Worm (Caenorhabditis elegans) whole organism, L4 larva: Measurements from ENCODE around the gene W02G9.4.

Experiments used
- D1046.2 ChIP-seq: fragments of 200-800 bp; sonication (Bioruptor generic); IDR thresholded peaks from 2 replicates; pipeline ENCODE4 v1.3.6; 2022; ENCODE audit warnings: missing genetic modification characterization, missing compliant biosample characterization
- F10B5.3 ChIP-seq: sonication (generic microtip); optimal IDR thresholded peaks from 2 replicates; lab custom pipeline; 2016; ENCODE audit warnings: mild to moderate bottlenecking, missing genetic modification characterization, missing compliant biosample characterization
- F26F4.8 ChIP-seq: fragments of 200-800 bp; sonication (Bioruptor generic); conservative IDR thresholded peaks from 2 replicates; pipeline ENCODE4 v1.3.6; 2022; ENCODE audit warnings: missing genetic modification characterization, missing compliant biosample characterization
- T20F7.1 ChIP-seq: fragments of 200-800 bp; sonication (Bioruptor generic); optimal IDR thresholded peaks from 2 replicates; lab custom pipeline; 2018; ENCODE audit warnings: mild to moderate bottlenecking, missing genetic modification characterization, missing compliant biosample characterization
- T26A8.4 ChIP-seq: fragments of 200-800 bp; sonication (Bioruptor generic); IDR thresholded peaks from 2 replicates; pipeline ENCODE4 v1.3.6; 2022; ENCODE audit warnings: missing genetic modification characterization, missing compliant biosample characterization
- Y105C5A.15 ChIP-seq: fragments of 200-800 bp; sonication (Bioruptor generic); IDR thresholded peaks from 2 replicates; pipeline ENCODE4 v1.3.6; 2022; ENCODE audit warnings: missing genetic modification characterization, missing compliant biosample characterization
- Y48G9A.11 ChIP-seq: fragments of 200-800 bp; sonication (Bioruptor generic); IDR thresholded peaks from 2 replicates; pipeline ENCODE4 v1.3.6; 2022; ENCODE audit warnings: missing genetic modification reagents, missing genetic modification characterization, missing compliant biosample characterization
- Y75B8A.6 ChIP-seq: fragments of 200-800 bp; sonication (Bioruptor generic); IDR thresholded peaks from 2 replicates; pipeline ENCODE4 v1.3.6; 2022; ENCODE audit warnings: missing genetic modification reagents, missing genetic modification characterization, missing compliant biosample characterization
- ZK546.5 ChIP-seq, 2 experiments: sonication (generic microtip); optimal IDR thresholded peaks; 2 replicates each; lab custom pipeline; 2017; ENCODE audit warnings: missing biosample characterization in 2 of 2, missing genetic modification characterization in 2 of 2
- arid-1 ChIP-seq: fragments of 200-800 bp; sonication (Bioruptor generic); conservative IDR thresholded peaks from 2 replicates; pipeline ENCODE4 v1.3.6; 2022; ENCODE audit warnings: missing genetic modification reagents, missing genetic modification characterization, missing compliant biosample characterization
- ceh-62 ChIP-seq: sonication (generic microtip); optimal IDR thresholded peaks from 2 replicates; lab custom pipeline; 2017; ENCODE audit warnings: missing biosample characterization, missing genetic modification characterization
- cey-2 ChIP-seq: sonication (generic microtip); optimal IDR thresholded peaks from 3 replicates; lab custom pipeline; 2017; ENCODE audit warnings: missing genetic modification characterization, mild to moderate bottlenecking, missing compliant biosample characterization, antibody characterized with exemption, borderline replicate concordance; ENCODE audit not compliant: insufficient read depth
- ctbp-1 ChIP-seq: fragments of 200-800 bp; sonication (Bioruptor generic); IDR thresholded peaks from 2 replicates; pipeline ENCODE4 v1.3.6; 2022; ENCODE audit warnings: missing genetic modification reagents, missing genetic modification characterization, missing compliant biosample characterization
- dmd-6 ChIP-seq: fragments of 200-800 bp; sonication (Bioruptor generic); IDR thresholded peaks from 2 replicates; pipeline ENCODE4 v1.3.6; 2022; ENCODE audit warnings: missing genetic modification reagents, missing genetic modification characterization, missing compliant biosample characterization
- dmd-8 ChIP-seq: fragments of 200-800 bp; sonication (Bioruptor generic); IDR thresholded peaks from 2 replicates; pipeline ENCODE4 v1.3.6; 2022; ENCODE audit warnings: missing genetic modification characterization, missing compliant biosample characterization
- egl-43 ChIP-seq: fragments of 200-800 bp; sonication (Bioruptor generic); IDR thresholded peaks from 2 replicates; pipeline ENCODE4 v1.3.6; 2022; ENCODE audit warnings: missing genetic modification reagents, missing genetic modification characterization, missing compliant biosample characterization
- fos-1 ChIP-seq: fragments of 150-350 bp; optimal IDR thresholded peaks from 2 replicates; lab custom pipeline; 2014; ENCODE audit warnings: missing biosample characterization, missing genetic modification characterization
- hlh-30 ChIP-seq: sonication (generic microtip); optimal IDR thresholded peaks from 2 replicates; lab custom pipeline; 2017; ENCODE audit warnings: antibody characterized with exemption, mild to moderate bottlenecking, missing genetic modification characterization, missing compliant biosample characterization; ENCODE audit not compliant: insufficient read depth
- hmg-1.1 ChIP-seq: fragments of 200-800 bp; sonication (Bioruptor generic); IDR thresholded peaks from 2 replicates; pipeline ENCODE4 v1.3.6; 2022; ENCODE audit warnings: missing genetic modification reagents, missing genetic modification characterization, missing compliant biosample characterization
- lim-7 ChIP-seq: fragments of 200-800 bp; sonication (Bioruptor generic); IDR thresholded peaks from 2 replicates; pipeline ENCODE4 v1.3.6; 2022; ENCODE audit warnings: missing genetic modification characterization, missing compliant biosample characterization
- lin-1 ChIP-seq: fragments of 200-800 bp; sonication (Bioruptor generic); IDR thresholded peaks from 2 replicates; pipeline ENCODE4 v1.3.6; 2022; ENCODE audit warnings: missing genetic modification reagents, missing genetic modification characterization, missing compliant biosample characterization
- lin-13 ChIP-seq: fragments of 150-350 bp; optimal IDR thresholded peaks from 2 replicates; lab custom pipeline; 2014; ENCODE audit warnings: missing biosample characterization, missing genetic modification reagents, missing genetic modification characterization
- lin-38 ChIP-seq: fragments of 200-800 bp; sonication (Bioruptor generic); IDR thresholded peaks from 2 replicates; pipeline ENCODE4 v1.3.6; 2022; ENCODE audit warnings: missing genetic modification reagents, missing genetic modification characterization, missing compliant biosample characterization
- madf-5 ChIP-seq, 2 experiments: fragments of 200-800 bp; sonication (Bioruptor generic); IDR thresholded peaks; 2 replicates each; pipeline ENCODE4 v1.3.6; 2022; ENCODE audit warnings: missing compliant biosample characterization in 2 of 2, missing genetic modification characterization in 2 of 2
- madf-9 ChIP-seq: fragments of 200-800 bp; sonication (Bioruptor generic); conservative IDR thresholded peaks from 2 replicates; pipeline ENCODE4 v1.3.6; 2022; ENCODE audit warnings: missing genetic modification reagents, missing genetic modification characterization, missing compliant biosample characterization
- mdl-1 ChIP-seq, 2 experiments: fragments of 150-350 bp in 1 of 2; sonication (generic microtip) in 1 of 2; optimal IDR thresholded peaks; 2 replicates each; lab custom pipeline; 2014 to 2017; ENCODE audit warnings: missing biosample characterization in 2 of 2, missing genetic modification characterization in 2 of 2
- mdt-29 ChIP-seq: fragments of 200-800 bp; sonication (Bioruptor generic); IDR thresholded peaks from 2 replicates; pipeline ENCODE4 v1.3.6; 2022; ENCODE audit warnings: missing genetic modification reagents, missing genetic modification characterization, missing compliant biosample characterization
- mep-1 ChIP-seq: fragments of 150-350 bp; sonication (generic microtip); optimal IDR thresholded peaks from 3 replicates; lab custom pipeline; 2014; ENCODE audit warnings: missing biosample characterization, missing genetic modification characterization
- mes-2 ChIP-seq: sonication (generic microtip); optimal IDR thresholded peaks from 2 replicates; lab custom pipeline; 2016; ENCODE audit warnings: missing genotype, mild to moderate bottlenecking, missing genetic modification characterization, missing compliant biosample characterization; ENCODE audit not compliant: poor library complexity, severe bottlenecking
- mxl-3 ChIP-seq: fragments of 200-800 bp; sonication (Bioruptor generic); optimal IDR thresholded peaks from 2 replicates; lab custom pipeline; 2018; ENCODE audit warnings: mild to moderate bottlenecking, missing genetic modification characterization, missing compliant biosample characterization
- nhr-11 ChIP-seq: fragments of 150-350 bp; optimal IDR thresholded peaks from 2 replicates; lab custom pipeline; 2014; ENCODE audit warnings: missing biosample characterization, missing genetic modification characterization
- nhr-111 ChIP-seq: fragments of 200-800 bp; sonication (Bioruptor generic); optimal IDR thresholded peaks from 2 replicates; lab custom pipeline; 2018; ENCODE audit warnings: mild to moderate bottlenecking, missing genetic modification characterization, missing compliant biosample characterization
- nhr-25 ChIP-seq: sonication (generic microtip); optimal IDR thresholded peaks from 2 replicates; lab custom pipeline; 2017; ENCODE audit warnings: missing genetic modification characterization, mild to moderate bottlenecking, missing compliant biosample characterization, antibody characterized with exemption, moderate library complexity, borderline replicate concordance; ENCODE audit not compliant: insufficient read depth
- nhr-28 ChIP-seq: fragments of 150-350 bp; optimal IDR thresholded peaks from 2 replicates; lab custom pipeline; 2014; ENCODE audit warnings: missing biosample characterization, missing genetic modification characterization
- nhr-41 ChIP-seq: fragments of 200-800 bp; sonication (Bioruptor generic); IDR thresholded peaks from 2 replicates; pipeline ENCODE4 v1.3.6; 2022; ENCODE audit warnings: missing genetic modification reagents, missing genetic modification characterization, missing compliant biosample characterization
- nhr-42 ChIP-seq: fragments of 200-800 bp; sonication (Bioruptor generic); IDR thresholded peaks from 2 replicates; pipeline ENCODE4 v1.3.6; 2022; ENCODE audit warnings: missing genetic modification characterization, missing compliant biosample characterization
- rbr-2 ChIP-seq: sonication (generic microtip); optimal IDR thresholded peaks from 2 replicates; lab custom pipeline; 2016; ENCODE audit warnings: missing genotype, missing genetic modification characterization, missing compliant biosample characterization
- set-16 ChIP-seq: fragments of 200-800 bp; sonication (Bioruptor generic); IDR thresholded peaks from 2 replicates; pipeline ENCODE4 v1.3.6; 2022; ENCODE audit warnings: missing genetic modification reagents, missing genetic modification characterization, missing compliant biosample characterization
- snpc-1.2 ChIP-seq: fragments of 200-800 bp; sonication (Bioruptor generic); IDR thresholded peaks from 2 replicates; pipeline ENCODE4 v1.3.6; 2022; ENCODE audit warnings: missing genetic modification reagents, missing genetic modification characterization, missing compliant biosample characterization
- unc-130 ChIP-seq: sonication (generic microtip); optimal IDR thresholded peaks from 2 replicates; lab custom pipeline; 2016; ENCODE audit warnings: missing genetic modification reagents, missing genetic modification characterization, missing compliant biosample characterization
- vab-7 ChIP-seq: fragments of 200-800 bp; sonication (Bioruptor generic); IDR thresholded peaks from 2 replicates; pipeline ENCODE4 v1.3.6; 2022; ENCODE audit warnings: missing genetic modification reagents, missing genetic modification characterization, missing compliant biosample characterization
- zfp-3 ChIP-seq: fragments of 200-800 bp; sonication (Bioruptor generic); conservative IDR thresholded peaks from 2 replicates; pipeline ENCODE4 v1.3.6; 2022; ENCODE audit warnings: missing genetic modification reagents, missing genetic modification characterization, missing compliant biosample characterization

W02G9.4 gene

DNA sequence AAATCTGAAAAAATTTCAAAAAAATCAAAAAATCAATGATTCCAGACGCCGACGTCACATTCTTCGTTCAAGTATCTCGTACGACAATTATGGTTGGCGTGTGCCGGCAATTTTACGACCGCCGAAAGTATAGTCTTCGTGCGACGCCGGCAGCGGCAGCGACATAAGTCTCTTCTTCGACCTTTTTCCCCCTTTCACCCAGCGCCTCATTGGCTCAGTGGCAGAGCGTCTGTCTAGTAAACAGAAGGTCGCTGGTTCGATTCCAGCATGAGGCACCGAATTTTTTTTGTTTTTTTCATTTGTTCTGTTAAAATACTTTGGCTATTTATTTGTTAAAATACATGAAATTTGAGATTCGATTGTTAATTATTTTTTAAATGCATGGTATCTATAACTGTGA, 7.1 kb downstream of the W02G9.4 start (continued):
- TF ChIP-seq T20F7.1 (GFP tag; lab: Kevin White, UChicago): no peak
- TF ChIP-seq mes-2 (tag; lab: Kevin White, UChicago): peak; percentile 61
- TF ChIP-seq rbr-2 (tag; lab: Kevin White, UChicago): peak; percentile 35
- peak; percentile 89 for TF ChIP-seq lin-38 (GFP tag; lab: Robert Waterston, UW)
- no peak for TF ChIP-seq F10B5.3 (tag; lab: Kevin White, UChicago)
- TF ChIP-seq snpc-1.2 (GFP tag; lab: Robert Waterston, UW): peak; percentile 55; the same call in 1 of the 2 replicates
- TF ChIP-seq Y105C5A.15 (GFP tag; lab: Robert Waterston, UW): 0 out of 2 replicates have a peak, but pooled peaks have one; percentile 26
- peak; percentile 34; the same call in 1 of the 2 replicates for TF ChIP-seq mdt-29 (GFP tag; lab: Robert Waterston, UW)
- TF ChIP-seq zfp-3 (GFP tag; lab: Robert Waterston, UW): no peak
- TF ChIP-seq egl-43: peak; percentile 85
- TF ChIP-seq nhr-28 (tag; lab: Kevin White, UChicago): peak; percentile 51
- peak; percentile 44; the same call in 1 of the 2 replicates for TF ChIP-seq madf-9 (GFP tag; lab: Robert Waterston, UW)
- TF ChIP-seq nhr-41 (GFP tag; lab: Robert Waterston, UW): no peak
- peak; percentile 44 for TF ChIP-seq hlh-30 (tag; lab: Kevin White, UChicago)
- TF ChIP-seq arid-1 (GFP tag; lab: Robert Waterston, UW): peak; percentile 55; the same call in 1 of the 2 replicates
- 0 out of 2 replicates have a peak, but pooled peaks have one; percentile 26 for TF ChIP-seq Y75B8A.6 (GFP tag; lab: Robert Waterston, UW)
- TF ChIP-seq nhr-11: no peak
- TF ChIP-seq lim-7 (GFP tag; lab: Robert Waterston, UW): peak; percentile 83
- peak; percentile 59; the same call in 1 of the 2 replicates for TF ChIP-seq Y48G9A.11 (GFP tag; lab: Robert Waterston, UW)
- no peak for TF ChIP-seq fos-1 (tag; lab: Kevin White, UChicago)
- TF ChIP-seq mxl-3 (GFP tag; lab: Kevin White, UChicago): peak; percentile 9
- TF ChIP-seq lin-13 (GFP tag; lab: Kevin White, UChicago): peak; percentile 49
- TF ChIP-seq ZK546.5 (tag; optimal IDR thresholded peaks at IDR 0.05; lab: Kevin White, UChicago): no peak
- TF ChIP-seq ceh-62 (tag; lab: Kevin White, UChicago): no peak
- TF ChIP-seq ctbp-1: peak; percentile 51; the same call in 1 of the 2 replicates
- no peak for TF ChIP-seq nhr-111 (GFP tag; lab: Kevin White, UChicago)
- 0 out of 2 replicates have a peak, but pooled peaks have one; percentile 21 for TF ChIP-seq nhr-42 (GFP tag; lab: Robert Waterston, UW)
- 0 out of 2 replicates have a peak, but pooled peaks have one; percentile 39 for TF ChIP-seq D1046.2 (GFP tag; lab: Robert Waterston, UW)
- TF ChIP-seq vab-7 (GFP tag; lab: Robert Waterston, UW): peak; percentile 65
- TF ChIP-seq set-16 (GFP tag; lab: Robert Waterston, UW): peak; percentile 48
- TF ChIP-seq T26A8.4 (GFP tag; lab: Robert Waterston, UW): 0 out of 2 replicates have a peak, but pooled peaks have one; percentile 21
- TF ChIP-seq hmg-1.1: peak; percentile 55
- TF ChIP-seq dmd-8 (GFP tag; lab: Robert Waterston, UW): peak; percentile 75
- no peak for TF ChIP-seq cey-2
- TF ChIP-seq madf-5 (GFP tag; IDR thresholded peaks at IDR 0.05; lab: Robert Waterston, UW): peak in 1 of 2 experiments; percentile 79; a peak in 1 of 4 replicates
- TF ChIP-seq mep-1 (tag; lab: Kevin White, UChicago): peak; percentile 33
- no peak for TF ChIP-seq nhr-25 (tag; lab: Kevin White, UChicago)
- TF ChIP-seq unc-130 (GFP tag; lab: Kevin White, UChicago): peak; percentile 34
- peak; percentile 48 for TF ChIP-seq dmd-6 (GFP tag; lab: Robert Waterston, UW)
- TF ChIP-seq lin-1 (GFP tag; lab: Robert Waterston, UW): peak; percentile 58; the same call in 1 of the 2 replicates
- TF ChIP-seq mdl-1 (tag; optimal IDR thresholded peaks at IDR 0.05; lab: Kevin White, UChicago): no peak
- TF ChIP-seq F26F4.8 (GFP tag; lab: Robert Waterston, UW): 0 out of 2 replicates have a peak, but pooled peaks have one; percentile 27
- TF ChIP-seq, all 104 proteins: peak for 35
